Fruit fly (Drosophila melanogaster) whole organism, prepupa: ENCODE data around the gene Cortactin.

Experiments used
- Blimp-1 ChIP-seq: fragments of 200-800 bp; sonication (Bioruptor generic); optimal IDR thresholded peaks from 3 replicates; lab custom pipeline; 2017; ENCODE audit warnings: missing biosample characterization, missing genetic modification characterization, mild to moderate bottlenecking, moderate library complexity, missing genetic modification reagents
- CG10631 ChIP-seq: fragments of 200-800 bp; sonication (Bioruptor generic); optimal IDR thresholded peaks from 2 replicates; lab custom pipeline; 2016; ENCODE audit warnings: missing biosample characterization, missing genetic modification characterization
- CG10669 ChIP-seq: fragments of 200-800 bp; sonication (Bioruptor generic); optimal IDR thresholded peaks from 3 replicates; lab custom pipeline; 2018; ENCODE audit warnings: missing biosample characterization, mild to moderate bottlenecking, missing genetic modification characterization, moderate library complexity
- CG11294 ChIP-seq: fragments of 200-800 bp; sonication (Bioruptor generic); IDR thresholded peaks from 2 replicates; pipeline ENCODE4 v1.3.6; 2022; ENCODE audit warnings: missing biosample characterization, missing genetic modification characterization
- CG11762 ChIP-seq: fragments of 200-800 bp; sonication (Bioruptor generic); optimal IDR thresholded peaks from 3 replicates; lab custom pipeline; 2016; ENCODE audit warnings: missing biosample characterization, missing genetic modification characterization; ENCODE audit not compliant: insufficient read depth
- CG15336 ChIP-seq: fragments of 200-800 bp; sonication (Bioruptor generic); IDR thresholded peaks from 2 replicates; pipeline ENCODE4 v1.3.6; 2022; ENCODE audit warnings: missing biosample characterization, missing genetic modification characterization
- CG1621 ChIP-seq: fragments of 200-800 bp; sonication (Bioruptor generic); optimal IDR thresholded peaks from 3 replicates; lab custom pipeline; 2018; ENCODE audit warnings: missing biosample characterization, mild to moderate bottlenecking, missing genetic modification characterization
- CG16779 ChIP-seq: fragments of 200-800 bp; sonication (Bioruptor generic); optimal IDR thresholded peaks from 3 replicates; lab custom pipeline; 2017; ENCODE audit warnings: missing biosample characterization, mild to moderate bottlenecking, missing genetic modification characterization
- CG31627 ChIP-seq: fragments of 200-800 bp; sonication (Bioruptor generic); optimal IDR thresholded peaks from 3 replicates; lab custom pipeline; 2016; ENCODE audit warnings: missing biosample characterization, missing genetic modification characterization
- CG3919 ChIP-seq: fragments of 200-800 bp; sonication (Bioruptor generic); optimal IDR thresholded peaks from 3 replicates; lab custom pipeline; 2016; ENCODE audit warnings: missing biosample characterization, missing genetic modification characterization
- CG4318 ChIP-seq: fragments of 200-800 bp; sonication (Bioruptor generic); optimal IDR thresholded peaks from 3 replicates; lab custom pipeline; 2017; ENCODE audit warnings: missing biosample characterization, mild to moderate bottlenecking, missing genetic modification characterization
- CG6276 ChIP-seq: fragments of 200-800 bp; sonication (Bioruptor generic); optimal IDR thresholded peaks from 2 replicates; lab custom pipeline; 2017; ENCODE audit warnings: missing biosample characterization, mild to moderate bottlenecking, missing genetic modification characterization
- CG6792 ChIP-seq: fragments of 200-800 bp; sonication (Bioruptor generic); optimal IDR thresholded peaks from 3 replicates; lab custom pipeline; 2016; ENCODE audit warnings: missing biosample characterization, missing genetic modification characterization
- CG6808 ChIP-seq: fragments of 200-800 bp; sonication (Bioruptor generic); optimal IDR thresholded peaks from 3 replicates; lab custom pipeline; 2017; ENCODE audit warnings: missing biosample characterization, missing genetic modification characterization, mild to moderate bottlenecking, moderate library complexity, missing genetic modification reagents
- CG6854 ChIP-seq: fragments of 200-800 bp; sonication (Bioruptor generic); optimal IDR thresholded peaks from 2 replicates; lab custom pipeline; 2017; ENCODE audit warnings: missing biosample characterization, mild to moderate bottlenecking, missing genetic modification characterization
- CG7368 ChIP-seq: fragments of 200-800 bp; sonication (Bioruptor generic); optimal IDR thresholded peaks from 3 replicates; lab custom pipeline; 2016; ENCODE audit warnings: missing biosample characterization, missing genetic modification characterization
- CG8119 ChIP-seq: fragments of 200-800 bp; sonication (Bioruptor generic); IDR thresholded peaks from 3 replicates; pipeline ENCODE4 v1.3.6; 2022; ENCODE audit warnings: missing biosample characterization, missing genetic modification characterization
- CG8319 ChIP-seq: fragments of 200-800 bp; sonication (Bioruptor generic); optimal IDR thresholded peaks from 3 replicates; lab custom pipeline; 2016; ENCODE audit warnings: missing biosample characterization, missing genetic modification characterization
- CG9139 ChIP-seq: fragments of 200-800 bp; sonication (Bioruptor generic); optimal IDR thresholded peaks from 3 replicates; lab custom pipeline; 2017; ENCODE audit warnings: missing biosample characterization, mild to moderate bottlenecking, missing genetic modification characterization
- Eip75B ChIP-seq: fragments of 200-800 bp; sonication (Bioruptor generic); optimal IDR thresholded peaks from 3 replicates; lab custom pipeline; 2016; ENCODE audit warnings: missing biosample characterization, missing genetic modification characterization
- Eip78C ChIP-seq: fragments of 200-800 bp; sonication (Bioruptor generic); peaks from one replicate; lab custom pipeline; 2016; ENCODE audit warnings: missing biosample characterization, missing genetic modification characterization
- Eip93F ChIP-seq: fragments of 200-800 bp; sonication (Bioruptor generic); optimal IDR thresholded peaks from 2 replicates; lab custom pipeline; 2016; ENCODE audit warnings: missing biosample characterization, mild to moderate bottlenecking, missing genetic modification characterization
- Ets96B ChIP-seq: fragments of 200-800 bp; optimal IDR thresholded peaks from 2 replicates; lab custom pipeline; 2019; ENCODE audit warnings: missing biosample characterization, mild to moderate bottlenecking, missing genetic modification characterization, moderate library complexity
- Hr38 ChIP-seq: sonication (Bioruptor generic); optimal IDR thresholded peaks from 2 replicates; lab custom pipeline; 2016; ENCODE audit warnings: missing biosample characterization, missing genetic modification characterization
- Met ChIP-seq: fragments of 200-800 bp; sonication (Bioruptor generic); optimal IDR thresholded peaks from 3 replicates; lab custom pipeline; 2016; ENCODE audit warnings: missing biosample characterization, missing genetic modification characterization
- OdsH ChIP-seq: fragments of 200-800 bp; sonication (Bioruptor generic); optimal IDR thresholded peaks from 3 replicates; lab custom pipeline; 2016; ENCODE audit warnings: missing biosample characterization, missing genetic modification characterization
- Smox ChIP-seq: fragments of 200-800 bp; sonication (Bioruptor generic); optimal IDR thresholded peaks from 3 replicates; lab custom pipeline; 2016; ENCODE audit warnings: missing biosample characterization, missing genetic modification characterization
- Sox102F ChIP-seq: fragments of 200-800 bp; sonication (Bioruptor generic); optimal IDR thresholded peaks from 2 replicates; lab custom pipeline; 2016; ENCODE audit warnings: missing biosample characterization, mild to moderate bottlenecking, missing genetic modification characterization
- Sox14 ChIP-seq: fragments of 200-800 bp; sonication (Bioruptor generic); optimal IDR thresholded peaks from 3 replicates; lab custom pipeline; 2016; ENCODE audit warnings: missing biosample characterization, missing genetic modification characterization
- Sox15 ChIP-seq: fragments of 200-800 bp; sonication (Bioruptor generic); optimal IDR thresholded peaks from 3 replicates; lab custom pipeline; 2016; ENCODE audit warnings: missing biosample characterization, missing genetic modification characterization
- achi ChIP-seq: fragments of 200-800 bp; sonication (Bioruptor generic); optimal IDR thresholded peaks from 3 replicates; lab custom pipeline; 2016; ENCODE audit warnings: missing biosample characterization, missing genetic modification characterization
- cyc ChIP-seq: fragments of 200-800 bp; sonication (Bioruptor generic); optimal IDR thresholded peaks from 3 replicates; lab custom pipeline; 2016; ENCODE audit warnings: missing biosample characterization, missing genetic modification characterization
- dsx ChIP-seq: fragments of 200-800 bp; optimal IDR thresholded peaks from 3 replicates; lab custom pipeline; 2019; ENCODE audit warnings: missing biosample characterization, mild to moderate bottlenecking, missing genetic modification characterization, moderate library complexity; ENCODE audit not compliant: poor library complexity, severe bottlenecking
- esn ChIP-seq: fragments of 200-800 bp; sonication (Bioruptor generic); optimal IDR thresholded peaks from 2 replicates; lab custom pipeline; 2016; ENCODE audit warnings: missing biosample characterization, mild to moderate bottlenecking, missing genetic modification characterization, moderate library complexity
- fd59A ChIP-seq: fragments of 200-800 bp; sonication (Bioruptor generic); optimal IDR thresholded peaks from 2 replicates; lab custom pipeline; 2017; ENCODE audit warnings: missing biosample characterization, mild to moderate bottlenecking, missing genetic modification characterization, missing genetic modification reagents
- fkh ChIP-seq: fragments of 200-800 bp; sonication (Bioruptor generic); optimal IDR thresholded peaks from 3 replicates; lab custom pipeline; 2017; ENCODE audit warnings: missing biosample characterization, mild to moderate bottlenecking, missing genetic modification characterization, moderate library complexity
- lz ChIP-seq: fragments of 200-800 bp; sonication (Bioruptor generic); optimal IDR thresholded peaks from 3 replicates; lab custom pipeline; 2016; ENCODE audit warnings: missing biosample characterization, missing genetic modification characterization
- pdm3 ChIP-seq: fragments of 200-800 bp; sonication (Bioruptor generic); optimal IDR thresholded peaks from 3 replicates; lab custom pipeline; 2016; ENCODE audit warnings: missing biosample characterization, missing genetic modification characterization
- salr ChIP-seq, 2 experiments: fragments of 200-800 bp; sonication (Bioruptor generic); optimal IDR thresholded peaks; 3 replicates each; lab custom pipeline; 2016 to 2018; ENCODE audit warnings: missing biosample characterization in 2 of 2, missing genetic modification characterization in 2 of 2, mild to moderate bottlenecking in 1 of 2
- spab ChIP-seq: fragments of 200-800 bp; sonication (Bioruptor generic); optimal IDR thresholded peaks from 2 replicates; lab custom pipeline; 2017; ENCODE audit warnings: missing biosample characterization, mild to moderate bottlenecking, missing genetic modification characterization, missing genetic modification reagents
- ss ChIP-seq, 2 experiments: fragments of 200-800 bp; sonication (Bioruptor generic); optimal IDR thresholded peaks; 2 replicates in 1 of 2; 3 replicates in 1 of 2; lab custom pipeline; 2017 to 2018; ENCODE audit warnings: mild to moderate bottlenecking in 2 of 2, missing biosample characterization in 2 of 2, missing genetic modification characterization in 2 of 2, moderate library complexity in 1 of 2
- svp ChIP-seq: fragments of 200-800 bp; sonication (Bioruptor generic); peaks from one replicate; lab custom pipeline; 2016; ENCODE audit warnings: missing biosample characterization, missing genetic modification characterization

Gene Cortactin

dm6 chr3R:21064000-21064924 lies at the start of gene Cortactin:
TSS of gene Cortactin (minus strand) at chr3R:21064471.
- TF ChIP-seq CG11762 (GFP tag; lab: Kevin White, UChicago) (no peak), CG3919 (GFP tag; lab: Kevin White, UChicago) (peak; percentile 1), ss (GFP tag; optimal IDR thresholded peaks at IDR 0.05; lab: Kevin White, UChicago) (peak in 1 of 2 experiments; percentile 13), Sox14 (GFP tag; lab: Kevin White, UChicago) (peak; percentile 2), CG6854 (GFP tag; lab: Kevin White, UChicago) (no peak), dsx (GFP tag; lab: Kevin White, UChicago) (no peak), Hr38 (GFP tag; lab: Kevin White, UChicago) (no peak), Ets96B (tag; lab: Kevin White, UChicago) (no peak), CG1621 (no peak), achi (no peak), CG8319 (GFP tag; lab: Kevin White, UChicago) (no peak), Blimp-1 (GFP tag; lab: Kevin White, UChicago) (no peak), Eip78C (GFP tag; lab: Kevin White, UChicago) (peak; percentile 15), CG16779 (tag; lab: Kevin White, UChicago) (no peak), CG6276 (GFP tag; lab: Kevin White, UChicago) (no peak), Eip75B (GFP tag; lab: Kevin White, UChicago) (no peak), svp (peak; percentile 62), CG9139 (GFP tag; lab: Kevin White, UChicago) (no peak), cyc (GFP tag; lab: Kevin White, UChicago) (no peak), CG8119 (GFP tag; lab: Robert Waterston, UW) (no peak), fd59A (no peak), CG4318 (no peak), salr (GFP tag; optimal IDR thresholded peaks at IDR 0.05; lab: Kevin White, UChicago) (no peak), CG10631 (GFP tag; lab: Kevin White, UChicago) (no peak), OdsH (no peak)

dm6 chr3R:21112742-21113465 lies 48.6 kb upstream of the Cortactin start:
- TF ChIP-seq CG7368 (GFP tag; lab: Kevin White, UChicago) (peak; percentile 52), CG6792 (GFP tag; lab: Kevin White, UChicago) (peak; percentile 66), CG31627 (GFP tag; lab: Kevin White, UChicago) (peak; percentile 50), Blimp-1 (GFP tag; lab: Kevin White, UChicago) (no peak), ss (GFP tag; optimal IDR thresholded peaks at IDR 0.05; lab: Kevin White, UChicago) (no peak), svp (peak; percentile 81), salr (GFP tag; optimal IDR thresholded peaks at IDR 0.05; lab: Kevin White, UChicago) (peak; percentile 51 to 66), CG15336 (GFP tag; lab: Robert Waterston, UW) (peak; percentile 93), Sox14 (GFP tag; lab: Kevin White, UChicago) (peak; percentile 72), Met (no peak), lz (peak; percentile 63), Sox102F (no peak), spab (no peak), CG10669 (GFP tag; lab: Kevin White, UChicago) (no peak), cyc (GFP tag; lab: Kevin White, UChicago) (peak; percentile 70), CG9139 (GFP tag; lab: Kevin White, UChicago) (no peak), CG6808 (GFP tag; lab: Kevin White, UChicago) (no peak), CG6854 (GFP tag; lab: Kevin White, UChicago) (no peak), CG3919 (GFP tag; lab: Kevin White, UChicago) (no peak), esn (peak; percentile 70), fkh (GFP tag; lab: Kevin White, UChicago) (peak; percentile 96), dsx (GFP tag; lab: Kevin White, UChicago) (peak; percentile 25), CG16779 (tag; lab: Kevin White, UChicago) (no peak), CG4318 (no peak), achi (peak; percentile 75), CG10631 (GFP tag; lab: Kevin White, UChicago) (peak; percentile 50), pdm3 (GFP tag; lab: Kevin White, UChicago) (no peak), CG6276 (GFP tag; lab: Kevin White, UChicago) (no peak), Ets96B (tag; lab: Kevin White, UChicago) (peak; percentile 65), CG8119 (GFP tag; lab: Robert Waterston, UW) (peak; percentile 90), CG11294 (GFP tag; lab: Robert Waterston, UW) (peak; percentile 62; the same call in 1 of the 2 replicates), Sox15 (peak; percentile 51), Smox (no peak), Eip78C (GFP tag; lab: Kevin White, UChicago) (peak; percentile 95), Hr38 (GFP tag; lab: Kevin White, UChicago) (no peak), CG8319 (GFP tag; lab: Kevin White, UChicago) (peak; percentile 28), Eip93F (GFP tag; lab: Kevin White, UChicago) (no peak)
